Worm (Caenorhabditis elegans): ENCODE results near the gene D2062.4.
"Not testable (repeated sequence)": the region's sequence is repeated elsewhere in the genome, so short reads cannot be mapped to it uniquely, and the experiment has no call there.

Gene D2062.4

DNA sequence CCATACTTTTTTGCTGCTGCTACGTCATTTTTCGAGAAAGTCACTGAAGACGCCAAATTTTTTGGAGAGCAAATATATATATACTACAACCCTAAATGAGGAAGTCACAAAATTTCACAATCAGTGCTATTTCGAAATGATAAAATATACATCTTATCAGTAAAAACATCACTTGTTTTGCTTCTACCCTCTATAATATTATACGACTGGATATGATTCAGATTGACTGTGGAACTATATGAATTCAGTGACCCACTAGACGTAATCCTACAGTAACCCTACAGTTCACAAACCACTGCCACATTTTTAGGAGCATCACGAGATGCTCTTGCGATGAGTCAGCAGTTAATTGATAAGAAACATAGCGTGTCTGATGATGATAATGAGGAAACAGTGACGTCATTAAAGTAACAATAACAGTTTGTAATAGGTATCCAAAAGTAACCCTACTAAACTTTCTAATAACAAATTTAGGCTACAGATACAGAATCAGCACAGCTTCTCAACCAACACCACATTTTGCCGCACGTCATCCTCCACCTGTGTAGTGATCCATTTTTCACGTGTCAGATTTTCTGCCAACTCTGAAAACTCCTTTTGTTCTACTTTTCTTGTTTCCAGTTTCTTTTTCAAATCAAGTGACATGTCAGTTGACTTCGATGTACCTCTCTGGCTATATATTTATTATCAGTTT lies 36.2 kb upstream of the D2062.4 start, which contains the start of the genes F33H12.7 and sri-39 (continued):
- no peak for TF ChIP-seq lin-39 (tag; optimal IDR thresholded peaks at IDR 0.05)

DNA sequence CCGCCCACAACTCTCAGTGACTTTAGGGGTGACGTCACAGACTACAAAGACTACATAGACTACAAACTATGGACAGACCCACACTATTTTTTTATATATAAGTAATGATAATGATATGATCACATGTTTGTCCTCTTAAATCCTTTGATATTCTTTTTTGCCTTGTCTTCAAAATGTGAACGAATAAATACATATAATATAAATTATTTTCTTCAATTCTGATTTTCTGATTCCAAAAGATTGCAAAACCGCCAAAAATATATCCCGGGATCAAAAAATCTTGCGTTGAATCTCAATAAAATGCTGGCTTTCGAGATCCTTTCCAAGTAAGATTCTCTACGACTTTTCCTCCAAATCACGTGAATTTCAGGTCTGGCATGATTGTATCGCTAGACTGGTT lies 23.0 kb upstream of the D2062.4 start, which contains the start of gene F33H12.1:
Gene F33H12.1 (plus strand): TSS at position 301 of the 400 bp plus-strand sequence.
- TF ChIP-seq F44E2.7 (GFP tag; IDR thresholded peaks at IDR 0.05); ceh-32 (tag; optimal IDR thresholded peaks at IDR 0.05; ENCODE audit: poor library complexity); nhr-42 (GFP tag; IDR thresholded peaks at IDR 0.05): not testable (repeated sequence)

DNA sequence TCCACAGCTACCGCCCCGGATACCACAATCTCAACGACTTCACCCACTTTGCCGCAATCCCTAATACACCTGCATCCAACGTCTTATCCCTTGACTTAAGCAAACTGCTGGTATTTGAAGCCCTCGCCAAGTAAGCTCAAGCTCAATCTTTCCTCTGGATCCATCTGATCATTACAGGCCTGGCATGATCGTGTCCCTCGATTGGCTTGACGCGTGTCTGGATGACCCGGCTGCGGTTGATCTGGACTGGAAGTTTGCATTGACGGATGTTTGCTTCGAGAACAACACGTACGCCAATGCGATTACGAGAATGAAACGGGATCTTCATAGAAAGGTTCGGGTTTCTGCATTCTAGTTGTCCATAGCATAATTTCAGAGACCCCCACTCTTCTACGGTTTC lies 22.3 kb upstream of the D2062.4 start:
- TF ChIP-seq nhr-237 (tag; optimal IDR thresholded peaks at IDR 0.05), result no peak
- peak; percentile 91 for TF ChIP-seq aha-1 (tag)
- TF ChIP-seq nhr-10 (tag; optimal IDR thresholded peaks at IDR 0.05), result no peak

DNA sequence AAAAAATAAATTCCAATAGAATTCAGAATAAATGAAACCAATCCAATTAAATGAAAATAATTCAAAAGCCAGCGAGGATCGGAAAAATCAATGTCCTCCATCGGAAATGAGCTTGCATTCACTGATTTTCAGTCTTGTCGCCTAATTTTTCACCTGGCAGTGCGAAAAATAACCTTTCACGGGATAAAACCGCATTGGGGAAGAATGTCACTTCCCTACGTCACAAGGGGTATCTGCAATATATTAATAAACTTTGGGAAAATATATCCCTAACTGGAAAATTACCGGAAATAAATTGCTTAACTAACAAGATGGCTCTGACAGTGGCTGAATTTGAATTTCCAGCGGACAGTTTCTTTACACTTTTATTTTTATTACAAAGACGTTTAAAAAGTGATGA lies 17.9 kb upstream of the D2062.4 start, which contains the start of gene sri-77:
Gene sri-77 (minus strand): TSS at position 101 of the 400 bp plus-strand sequence.
- TF ChIP-seq Y48G9A.11 (GFP tag; IDR thresholded peaks at IDR 0.05) (no peak), saeg-2 (GFP tag; IDR thresholded peaks at IDR 0.05) (no peak), egl-27 (tag; optimal IDR thresholded peaks at IDR 0.05) (no peak), aha-1 (tag) (no peak)

DNA sequence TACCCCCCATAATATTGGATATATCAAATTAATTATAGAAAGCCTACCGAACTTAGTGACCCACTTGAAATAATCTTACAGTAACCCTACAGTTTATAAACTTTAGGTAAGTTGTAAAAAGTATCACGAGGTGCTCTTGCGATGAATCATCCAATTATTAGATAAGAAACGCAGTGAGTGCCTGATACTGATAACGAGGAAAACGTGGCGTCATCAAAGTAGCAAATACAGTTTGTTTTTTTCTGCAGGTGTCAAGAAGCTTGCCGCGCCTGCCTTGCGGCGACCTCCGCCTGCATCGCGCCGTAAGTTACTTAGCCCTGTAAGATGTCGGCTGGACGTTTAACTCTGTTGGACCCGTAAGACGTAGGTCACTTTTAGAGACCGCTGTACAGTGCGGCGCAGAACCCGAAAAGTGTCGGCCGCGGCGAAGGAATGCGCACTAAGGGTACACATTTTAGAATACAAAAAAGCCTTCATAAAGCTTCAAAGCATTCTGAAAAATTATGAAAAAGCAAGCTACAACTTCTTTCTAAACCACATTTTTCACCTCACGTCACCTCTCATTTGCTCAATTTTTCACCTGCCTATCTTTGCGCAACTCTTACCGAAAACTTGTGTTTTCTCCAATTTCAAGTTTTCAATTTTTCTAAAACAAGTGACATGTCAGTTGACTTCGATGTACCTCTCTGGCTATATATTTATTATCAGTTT lies 12.8 kb upstream of the D2062.4 start, which contains the start of gene sri-38:
Gene sri-38 (plus strand): TSS at position 661 of the 711 bp plus-strand sequence.
- no peak for TF ChIP-seq ztf-11 (tag; optimal IDR thresholded peaks at IDR 0.05)
- peak; percentile 65 for TF ChIP-seq nhr-28 (tag; optimal IDR thresholded peaks at IDR 0.05)
- no peak for TF ChIP-seq ceh-82 (tag; optimal IDR thresholded peaks at IDR 0.05)
- no peak for TF ChIP-seq lin-39 (tag; optimal IDR thresholded peaks at IDR 0.05)
- no peak for TF ChIP-seq zfp-2 (tag; optimal IDR thresholded peaks at IDR 0.05)
- TF ChIP-seq dmd-8 (GFP tag; IDR thresholded peaks at IDR 0.05), result no peak
- no peak for TF ChIP-seq lin-38 (GFP tag; IDR thresholded peaks at IDR 0.05)
- TF ChIP-seq sdz-12 (GFP tag; optimal IDR thresholded peaks at IDR 0.05), result no peak
- TF ChIP-seq unc-62 (GFP tag; optimal IDR thresholded peaks at IDR 0.05 in 1 of 2), result no peak
- no peak for TF ChIP-seq unc-62 (tag; optimal IDR thresholded peaks at IDR 0.05)
- no peak for TF ChIP-seq lim-7 (GFP tag; IDR thresholded peaks at IDR 0.05)
- TF ChIP-seq dmd-9 (GFP tag; IDR thresholded peaks at IDR 0.05), result no peak
- no peak for TF ChIP-seq F37D6.2 (tag; optimal IDR thresholded peaks at IDR 0.05)
- no peak for TF ChIP-seq hmg-1.1 (GFP tag; IDR thresholded peaks at IDR 0.05)
- TF ChIP-seq T26A8.4 (GFP tag; IDR thresholded peaks at IDR 0.05), result no peak
- TF ChIP-seq F49E8.2 (tag; optimal IDR thresholded peaks at IDR 0.05; ENCODE audit: borderline replicate concordance), result no peak
- no peak for TF ChIP-seq Y5F2A.4 (GFP tag; optimal IDR thresholded peaks at IDR 0.05)
- no peak for TF ChIP-seq lir-3 (tag; optimal IDR thresholded peaks at IDR 0.05)
- no peak for TF ChIP-seq mep-1 (tag; optimal IDR thresholded peaks at IDR 0.05)
- no peak for TF ChIP-seq Y48G9A.11 (GFP tag; IDR thresholded peaks at IDR 0.05)
- no peak for TF ChIP-seq nhr-77 (tag; optimal IDR thresholded peaks at IDR 0.05)
- TF ChIP-seq lin-1 (GFP tag; IDR thresholded peaks at IDR 0.05), result peak; percentile 49; the same call in 1 of the 2 replicates
- TF ChIP-seq hlh-30 (tag; optimal IDR thresholded peaks at IDR 0.05; ENCODE audit: insufficient read depth), result no peak
- no peak for TF ChIP-seq tra-1 (GFP tag; IDR thresholded peaks at IDR 0.05)
- no peak for TF ChIP-seq egl-43 (GFP tag; IDR thresholded peaks at IDR 0.05)
- peak in 1 of 2 experiments; percentile 3 for TF ChIP-seq mdl-1 (tag; optimal IDR thresholded peaks at IDR 0.05)
- no peak for TF ChIP-seq spr-3 (GFP tag; optimal IDR thresholded peaks at IDR 0.05)
- TF ChIP-seq nhr-6 (tag; optimal IDR thresholded peaks at IDR 0.05), result no peak
- TF ChIP-seq daf-8 (GFP tag; IDR thresholded peaks at IDR 0.05), result no peak
- TF ChIP-seq ceh-62 (tag; optimal IDR thresholded peaks at IDR 0.05), result no peak
- no peak for TF ChIP-seq T20F7.1 (GFP tag; optimal IDR thresholded peaks at IDR 0.05)
- no peak for TF ChIP-seq F44E2.7 (GFP tag; IDR thresholded peaks at IDR 0.05)
- peak; percentile 77 for TF ChIP-seq pqm-1 (tag; optimal IDR thresholded peaks at IDR 0.05)
- no peak for TF ChIP-seq vab-7 (GFP tag; IDR thresholded peaks at IDR 0.05)
- peak; percentile 72 for TF ChIP-seq php-3 (GFP tag; IDR thresholded peaks at IDR 0.05)
